Fruit fly (Drosophila melanogaster) whole organism, embryonic: ENCODE data around the gene Cp190.

Experiments used
- Atf-2 ChIP-seq: fragments of 200-800 bp; sonication (Bioruptor generic); optimal IDR thresholded peaks from 2 replicates; lab custom pipeline; 2016; ENCODE audit warnings: missing biosample characterization, missing genetic modification characterization
- Atf3 ChIP-seq: fragments of 200-800 bp; sonication (Bioruptor generic); optimal IDR thresholded peaks from 3 replicates; lab custom pipeline; 2016; ENCODE audit warnings: missing biosample characterization, missing genetic modification characterization
- Bgb ChIP-seq: fragments of 200-800 bp; sonication (Bioruptor generic); IDR thresholded peaks from 2 replicates; pipeline ENCODE4 v1.3.6; 2022; ENCODE audit warnings: missing biosample characterization, missing genetic modification characterization; ENCODE audit not compliant: partially characterized antibody
- Bteb2 ChIP-seq: fragments of 200-800 bp; sonication (Bioruptor generic); optimal IDR thresholded peaks from 2 replicates; lab custom pipeline; 2016; ENCODE audit warnings: missing biosample characterization, missing genetic modification characterization
- CG10209 ChIP-seq: fragments of 200-800 bp; sonication (Bioruptor generic); optimal IDR thresholded peaks from 3 replicates; lab custom pipeline; 2017; ENCODE audit warnings: missing biosample characterization, mild to moderate bottlenecking, missing genetic modification characterization, missing genetic modification reagents
- CG10462 ChIP-seq: fragments of 200-800 bp; sonication (Bioruptor generic); optimal IDR thresholded peaks from 2 replicates; lab custom pipeline; 2016; ENCODE audit warnings: missing biosample characterization, missing genetic modification characterization
- CG11560 ChIP-seq: fragments of 200-800 bp; sonication (Bioruptor generic); IDR thresholded peaks from 3 replicates; pipeline ENCODE4 v1.3.6; 2022; ENCODE audit warnings: missing biosample characterization, missing genetic modification characterization
- CG12219 ChIP-seq: fragments of 200-800 bp; sonication (Bioruptor generic); optimal IDR thresholded peaks from 3 replicates; lab custom pipeline; 2018; ENCODE audit warnings: missing biosample characterization, mild to moderate bottlenecking, missing genetic modification characterization
- CG13624 ChIP-seq: fragments of 200-800 bp; sonication (Bioruptor generic); optimal IDR thresholded peaks from 2 replicates; lab custom pipeline; 2016; ENCODE audit warnings: missing biosample characterization, missing genetic modification characterization
- CG15479 ChIP-seq: fragments of 200-800 bp; sonication (Bioruptor generic); optimal IDR thresholded peaks from 3 replicates; lab custom pipeline; 2019; ENCODE audit warnings: missing biosample characterization, mild to moderate bottlenecking, missing genetic modification characterization, moderate library complexity
- CG15696 ChIP-seq: fragments of 200-800 bp; sonication (Bioruptor generic); optimal IDR thresholded peaks from 2 replicates; lab custom pipeline; 2019; ENCODE audit warnings: missing biosample characterization, mild to moderate bottlenecking, missing genetic modification characterization, moderate library complexity
- CG1603 ChIP-seq: fragments of 200-800 bp; sonication (Bioruptor generic); optimal IDR thresholded peaks from 2 replicates; lab custom pipeline; 2019; ENCODE audit warnings: missing biosample characterization, mild to moderate bottlenecking, missing genetic modification characterization, moderate library complexity
- CG17359 ChIP-seq: fragments of 200-800 bp; sonication (Bioruptor generic); optimal IDR thresholded peaks from 3 replicates; lab custom pipeline; 2018; ENCODE audit warnings: missing biosample characterization, mild to moderate bottlenecking, missing genetic modification characterization, moderate library complexity
- CG17568 ChIP-seq: fragments of 200-800 bp; sonication (Bioruptor generic); optimal IDR thresholded peaks from 2 replicates; lab custom pipeline; 2018; ENCODE audit warnings: missing biosample characterization, mild to moderate bottlenecking, missing genetic modification characterization, moderate library complexity
- CG17829 ChIP-seq: fragments of 200-800 bp; optimal IDR thresholded peaks from 2 replicates; lab custom pipeline; 2019; ENCODE audit warnings: missing biosample characterization, mild to moderate bottlenecking, missing genetic modification characterization, moderate library complexity
- CG18599 ChIP-seq: fragments of 200-800 bp; sonication (Bioruptor generic); optimal IDR thresholded peaks from 3 replicates; lab custom pipeline; 2017; ENCODE audit warnings: missing biosample characterization, missing genetic modification characterization, mild to moderate bottlenecking, moderate library complexity, missing genetic modification reagents
- CG2678 ChIP-seq: fragments of 200-800 bp; sonication (Bioruptor generic); optimal IDR thresholded peaks from 3 replicates; lab custom pipeline; 2019; ENCODE audit warnings: missing biosample characterization, mild to moderate bottlenecking, missing genetic modification characterization, moderate library complexity
- CG2712 ChIP-seq: fragments of 200-800 bp; optimal IDR thresholded peaks from 3 replicates; lab custom pipeline; 2019; ENCODE audit warnings: missing biosample characterization, mild to moderate bottlenecking, missing genetic modification characterization, moderate library complexity
- CG30403 ChIP-seq: fragments of 200-800 bp; sonication (Bioruptor generic); optimal IDR thresholded peaks from 3 replicates; lab custom pipeline; 2016; ENCODE audit warnings: missing biosample characterization, missing genetic modification characterization
- CG34376 ChIP-seq: fragments of 200-800 bp; sonication (Bioruptor generic); optimal IDR thresholded peaks from 2 replicates; lab custom pipeline; 2018; ENCODE audit warnings: missing biosample characterization, mild to moderate bottlenecking, missing genetic modification characterization
- CG4282 ChIP-seq: fragments of 200-800 bp; sonication (Bioruptor generic); optimal IDR thresholded peaks from 2 replicates; lab custom pipeline; 2016; ENCODE audit warnings: missing biosample characterization, missing genetic modification characterization
- CG8281 ChIP-seq: fragments of 200-800 bp; sonication (Bioruptor generic); optimal IDR thresholded peaks from 2 replicates; lab custom pipeline; 2018; ENCODE audit warnings: missing biosample characterization, mild to moderate bottlenecking, missing genetic modification characterization, moderate library complexity
- CG8290 ChIP-seq, 3 experiments: fragments of 200-800 bp; sonication (Bioruptor generic); optimal IDR thresholded peaks; 2 replicates each; lab custom pipeline; 2016 to 2019; ENCODE audit warnings: missing biosample characterization in 3 of 3, missing genetic modification characterization in 3 of 3, mild to moderate bottlenecking in 2 of 3, moderate library complexity in 1 of 3
- CG8478 ChIP-seq: fragments of >200 bp; optimal IDR thresholded peaks from 2 replicates; lab custom pipeline; 2018
- CG9817 ChIP-seq: fragments of 200-800 bp; sonication (Bioruptor generic); optimal IDR thresholded peaks from 2 replicates; lab custom pipeline; 2018; ENCODE audit warnings: missing biosample characterization, mild to moderate bottlenecking, missing genetic modification characterization, moderate library complexity
- HLH54F ChIP-seq: fragments of 200-800 bp; sonication (Bioruptor generic); optimal IDR thresholded peaks from 3 replicates; lab custom pipeline; 2016; ENCODE audit warnings: missing biosample characterization, missing genetic modification characterization
- Hmr ChIP-seq: fragments of 200-800 bp; sonication (Bioruptor generic); optimal IDR thresholded peaks from 3 replicates; lab custom pipeline; 2017; ENCODE audit warnings: mild to moderate bottlenecking, missing biosample characterization, missing genetic modification reagents, missing genetic modification characterization
- Meics ChIP-seq: fragments of 200-800 bp; sonication (Bioruptor generic); optimal IDR thresholded peaks from 2 replicates; lab custom pipeline; 2017; ENCODE audit warnings: missing biosample characterization, mild to moderate bottlenecking, missing genetic modification characterization
- NfI ChIP-seq: fragments of 200-800 bp; sonication (Bioruptor generic); optimal IDR thresholded peaks from 3 replicates; lab custom pipeline; 2018; ENCODE audit warnings: missing biosample characterization, mild to moderate bottlenecking, missing genetic modification characterization, moderate library complexity
- Oli ChIP-seq: fragments of 200-800 bp; sonication (Bioruptor generic); optimal IDR thresholded peaks from 2 replicates; lab custom pipeline; 2018; ENCODE audit warnings: missing biosample characterization, mild to moderate bottlenecking, missing genetic modification characterization, moderate library complexity
- Pdp1 ChIP-seq, 2 experiments: fragments of 200-800 bp; sonication (Bioruptor generic); optimal IDR thresholded peaks; 3 replicates each; lab custom pipeline; 2016; ENCODE audit warnings: missing biosample characterization in 2 of 2, missing genetic modification characterization in 2 of 2, mild to moderate bottlenecking in 1 of 2, moderate library complexity in 1 of 2
- Rx ChIP-seq: fragments of 200-800 bp; sonication (Bioruptor generic); IDR thresholded peaks from 2 replicates; pipeline ENCODE4 v1.3.6; 2022; ENCODE audit warnings: missing biosample characterization, missing genetic modification characterization
- ap ChIP-seq: fragments of 200-800 bp; sonication (Bioruptor generic); IDR thresholded peaks from 2 replicates; pipeline ENCODE4 v1.3.6; 2022; ENCODE audit warnings: missing biosample characterization, missing genetic modification characterization
- az2 ChIP-seq: fragments of 200-800 bp; sonication (Bioruptor generic); optimal IDR thresholded peaks from 3 replicates; lab custom pipeline; 2016; ENCODE audit warnings: missing biosample characterization, missing genetic modification characterization
- cg ChIP-seq: fragments of 200-800 bp; sonication (Bioruptor generic); optimal IDR thresholded peaks from 3 replicates; lab custom pipeline; 2019; ENCODE audit warnings: missing biosample characterization, mild to moderate bottlenecking, missing genetic modification characterization, moderate library complexity
- crc ChIP-seq: fragments of 200-800 bp; sonication (Bioruptor generic); optimal IDR thresholded peaks from 2 replicates; lab custom pipeline; 2016; ENCODE audit warnings: missing biosample characterization, missing genetic modification characterization
- ftz-f1 ChIP-seq: fragments of 200-800 bp; sonication (Bioruptor generic); optimal IDR thresholded peaks from 2 replicates; lab custom pipeline; 2016; ENCODE audit warnings: missing biosample characterization, missing genetic modification characterization
- grau ChIP-seq: fragments of 200-800 bp; optimal IDR thresholded peaks from 3 replicates; lab custom pipeline; 2019; ENCODE audit warnings: missing biosample characterization, mild to moderate bottlenecking, missing genetic modification characterization, moderate library complexity
- jumu ChIP-seq: fragments of 200-800 bp; sonication (Bioruptor generic); optimal IDR thresholded peaks from 3 replicates; lab custom pipeline; 2016; ENCODE audit warnings: missing biosample characterization, missing genetic modification characterization
- lab ChIP-seq: fragments of 200-800 bp; sonication (Bioruptor generic); optimal IDR thresholded peaks from 3 replicates; lab custom pipeline; 2017; ENCODE audit warnings: missing biosample characterization, missing genetic modification characterization, mild to moderate bottlenecking, moderate library complexity, missing genetic modification reagents
- lbe ChIP-seq: fragments of 200-800 bp; sonication (Bioruptor generic); optimal IDR thresholded peaks from 2 replicates; lab custom pipeline; 2016; ENCODE audit warnings: missing biosample characterization, mild to moderate bottlenecking, missing genetic modification characterization
- oc ChIP-seq: fragments of 200-800 bp; sonication (Bioruptor generic); optimal IDR thresholded peaks from 2 replicates; lab custom pipeline; 2018; ENCODE audit warnings: missing biosample characterization, mild to moderate bottlenecking, missing genetic modification characterization, moderate library complexity
- onecut ChIP-seq: fragments of 200-800 bp; sonication (Bioruptor generic); IDR thresholded peaks from 2 replicates; pipeline ENCODE4 v1.3.6; 2022; ENCODE audit warnings: missing biosample characterization, missing genetic modification characterization
- repo ChIP-seq: fragments of 200-800 bp; sonication (Bioruptor generic); optimal IDR thresholded peaks from 2 replicates; lab custom pipeline; 2016; ENCODE audit warnings: missing biosample characterization, missing genetic modification characterization
- salm ChIP-seq: fragments of 200-800 bp; sonication (Bioruptor generic); optimal IDR thresholded peaks from 2 replicates; lab custom pipeline; 2018; ENCODE audit warnings: missing biosample characterization, mild to moderate bottlenecking, missing genetic modification characterization
- sens ChIP-seq: fragments of 200-800 bp; sonication (Bioruptor generic); peaks from one replicate; lab custom pipeline; 2016; ENCODE audit warnings: missing biosample characterization, missing genetic modification characterization
- sim ChIP-seq: fragments of 200-800 bp; sonication (Bioruptor generic); IDR thresholded peaks from 2 replicates; pipeline ENCODE4 v1.3.6; 2022; ENCODE audit warnings: missing biosample characterization, missing genetic modification characterization
- vfl ChIP-seq: fragments of 200-800 bp; sonication (Bioruptor generic); optimal IDR thresholded peaks from 2 replicates; lab custom pipeline; 2016; ENCODE audit warnings: missing biosample characterization, missing genetic modification characterization
- zfh2 ChIP-seq: fragments of 200-800 bp; sonication (Bioruptor generic); optimal IDR thresholded peaks from 2 replicates; lab custom pipeline; 2016; ENCODE audit warnings: missing biosample characterization, missing genetic modification characterization

Gene Cp190

DNA sequence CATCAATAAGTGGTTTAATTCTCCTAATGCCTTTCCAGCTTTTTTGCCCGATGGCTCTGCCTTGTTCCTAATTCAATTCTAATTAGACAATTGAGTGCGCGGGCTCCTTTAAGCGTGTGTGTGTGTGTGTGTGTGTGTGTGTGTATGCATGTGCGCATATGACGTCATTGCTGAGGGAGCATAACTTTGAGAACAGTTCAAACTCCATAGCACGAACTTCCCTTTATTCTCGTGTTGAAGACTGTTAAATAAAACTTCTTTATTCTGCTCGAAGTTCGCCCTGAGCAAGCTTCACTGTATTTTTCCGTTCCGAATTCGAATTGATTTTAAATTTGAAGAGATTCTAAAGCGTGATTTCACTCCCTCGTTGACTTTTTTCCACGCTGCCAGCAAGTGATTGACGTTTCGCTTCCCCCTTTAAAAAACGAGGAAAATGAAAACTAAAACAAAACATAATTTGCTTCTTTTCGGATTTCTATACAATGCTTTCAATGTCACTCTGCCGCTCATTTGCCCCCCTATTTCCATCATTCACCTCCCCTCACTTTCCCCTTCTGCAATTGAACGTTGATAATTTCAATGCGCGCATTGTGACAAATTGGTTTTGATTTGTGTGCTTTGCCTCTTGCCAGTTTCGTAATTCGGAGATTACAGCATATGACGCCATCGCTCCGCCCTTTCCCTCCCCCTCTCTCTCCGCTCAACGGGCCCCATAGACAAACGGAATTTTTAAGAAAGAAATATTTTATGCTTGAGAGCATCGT, 17.4 kb upstream of the Cp190 start (continued):
- TF ChIP-seq CG17359 (no peak), grau (tag; lab: Kevin White, UChicago) (peak; percentile 95), oc (tag; lab: Kevin White, UChicago) (peak; percentile 77), Hmr (GFP tag; lab: Kevin White, UChicago) (peak; percentile 20), jumu (GFP tag; lab: Kevin White, UChicago) (no peak), CG12219 (GFP tag; lab: Kevin White, UChicago) (peak; percentile 1), ap (GFP tag; lab: Robert Waterston, UW) (no peak), CG10209 (GFP tag; lab: Kevin White, UChicago) (peak; percentile 8), HLH54F (GFP tag; lab: Kevin White, UChicago) (peak; percentile 6), Pdp1 (GFP tag; optimal IDR thresholded peaks at IDR 0.05; lab: Kevin White, UChicago) (peak in 1 of 2 experiments; percentile 96), Atf3 (GFP tag; lab: Kevin White, UChicago) (peak; percentile 47), CG30403 (GFP tag; lab: Kevin White, UChicago) (peak; percentile 1), CG17568 (no peak), az2 (no peak), Bteb2 (peak; percentile 4), ftz-f1 (peak; percentile 52), Meics (peak; percentile 50), CG17829 (tag; lab: Kevin White, UChicago) (peak; percentile 9), Oli (tag; lab: Kevin White, UChicago) (peak; percentile 5), CG8281 (peak; percentile 41), CG8290 (GFP tag; optimal IDR thresholded peaks at IDR 0.05; lab: Kevin White, UChicago) (no peak), CG8290 (tag; optimal IDR thresholded peaks at IDR 0.05; lab: Kevin White, UChicago) (peak in 1 of 2 experiments; percentile 53), CG1603 (tag; lab: Kevin White, UChicago) (peak; percentile 35), CG2678 (tag; lab: Kevin White, UChicago) (peak; percentile 43), onecut (GFP tag; lab: Robert Waterston, UW) (peak; percentile 42), CG13624 (GFP tag; lab: Kevin White, UChicago) (peak; percentile 16), repo (GFP tag; lab: Kevin White, UChicago) (peak; percentile 17), CG9817 (peak; percentile 46), crc (peak; percentile 20), zfh2 (GFP tag; lab: Kevin White, UChicago) (peak; percentile 6), CG15696 (tag; lab: Kevin White, UChicago) (peak; percentile 7), sens (GFP tag; lab: Kevin White, UChicago) (peak; percentile 74), lab (GFP tag; lab: Kevin White, UChicago) (peak; percentile 45), CG2712 (tag; lab: Kevin White, UChicago) (peak; percentile 6), NfI (peak; percentile 27), sim (GFP tag; lab: Robert Waterston, UW) (no peak), Atf-2 (GFP tag; lab: Kevin White, UChicago) (peak; percentile 48)

DNA sequence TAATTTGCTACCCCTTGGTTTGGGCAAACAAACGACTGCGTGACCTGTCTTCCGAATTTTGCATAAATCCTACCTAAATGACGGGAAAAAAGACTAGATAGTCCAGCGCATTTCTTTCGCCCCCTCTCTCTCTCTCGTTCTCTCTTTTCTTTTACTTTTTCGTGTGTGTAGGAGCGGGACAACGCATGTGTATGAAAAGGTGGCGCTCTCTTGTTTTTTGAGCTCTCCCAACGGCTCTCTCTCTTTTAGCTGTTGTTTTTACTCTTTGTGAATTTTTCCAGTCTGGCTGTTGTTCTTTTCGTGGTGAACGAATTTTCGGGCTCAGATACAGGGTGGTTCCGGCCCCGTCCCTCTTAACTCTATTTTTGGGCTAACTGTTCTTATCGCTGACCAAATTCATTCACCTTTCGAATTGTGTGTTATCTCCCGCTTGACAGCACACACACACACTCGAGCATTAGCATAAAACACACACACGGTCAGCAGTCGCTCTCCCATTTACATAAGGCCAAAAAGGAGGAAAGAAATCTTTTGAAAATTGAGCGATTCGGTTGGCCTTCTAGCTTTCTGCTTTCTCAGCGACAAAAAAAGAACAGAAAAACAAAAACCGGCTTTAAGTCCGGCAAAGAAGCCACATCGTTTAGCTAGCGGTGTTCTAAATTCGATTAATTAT, 16.6 kb upstream of the Cp190 start:
- peak; percentile 38 for TF ChIP-seq CG34376 (GFP tag; lab: Kevin White, UChicago)
- TF ChIP-seq Rx (GFP tag; lab: Robert Waterston, UW): no peak
- TF ChIP-seq CG8478: peak; percentile 7
- peak; percentile 44 for TF ChIP-seq CG18599 (GFP tag; lab: Kevin White, UChicago)
- TF ChIP-seq vfl (GFP tag; lab: Kevin White, UChicago): no peak
- peak; percentile 10 for TF ChIP-seq salm
- TF ChIP-seq CG4282 (GFP tag; lab: Kevin White, UChicago): no peak
- peak; percentile 49 for TF ChIP-seq CG15479 (GFP tag; lab: Kevin White, UChicago)
- peak; percentile 54 for TF ChIP-seq lbe
- TF ChIP-seq Pdp1 (GFP tag; optimal IDR thresholded peaks at IDR 0.05; lab: Kevin White, UChicago): peak in 1 of 2 experiments; percentile 54
- TF ChIP-seq Bgb (GFP tag; lab: Robert Waterston, UW): no peak
- TF ChIP-seq CG11560 (tag; lab: Robert Waterston, UW): no peak
- TF ChIP-seq cg (GFP tag; lab: Kevin White, UChicago): peak; percentile 61
- TF ChIP-seq CG10462 (GFP tag; lab: Kevin White, UChicago): no peak
